Fruit fly (Drosophila melanogaster): Measurements from ENCODE around the gene Rpt2.

The Rpt2 gene

DNA sequence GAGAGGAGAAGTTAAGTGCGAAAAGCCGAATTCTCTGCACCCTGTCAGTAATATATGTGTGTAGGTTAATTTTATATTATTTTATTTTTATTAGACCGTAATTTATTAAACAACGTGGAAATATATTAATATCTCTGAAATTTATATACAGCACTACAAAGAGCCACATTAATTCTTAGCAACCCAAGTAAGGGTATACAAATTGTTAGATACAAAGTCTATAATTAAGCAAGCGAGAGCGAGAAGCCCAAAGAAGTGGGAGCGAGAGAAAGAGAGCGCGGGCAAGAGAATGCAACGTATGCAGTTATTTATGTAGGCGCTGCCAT, 44.3 kb downstream of the Rpt2 start (continued):
- peak; percentile 95 for TF ChIP-seq unpg (GFP tag; optimal IDR thresholded peaks at IDR 0.05)
- TF ChIP-seq pzg (GFP tag; optimal IDR thresholded peaks at IDR 0.05): no peak
- TF ChIP-seq Fer2 (tag; optimal IDR thresholded peaks at IDR 0.05): peak; percentile 74
- no peak for TF ChIP-seq Doc3 (GFP tag; IDR thresholded peaks at IDR 0.05; ENCODE audit: partially characterized antibody)
- peak; percentile 85 for TF ChIP-seq CG10462 (GFP tag; optimal IDR thresholded peaks at IDR 0.05)
- TF ChIP-seq Aef1 (GFP tag; IDR thresholded peaks at IDR 0.05): peak; percentile 86
- peak; percentile 58; the same call in 1 of the 3 replicates for TF ChIP-seq CG6175 (GFP tag; IDR thresholded peaks at IDR 0.05)
- no peak for TF ChIP-seq pita (GFP tag; optimal IDR thresholded peaks at IDR 0.05)
- no peak for TF ChIP-seq Dip3 (GFP tag; optimal IDR thresholded peaks at IDR 0.05)
- TF ChIP-seq CG2199 (GFP tag; IDR thresholded peaks at IDR 0.05): peak; percentile 47; the same call in 1 of the 3 replicates
- no peak for TF ChIP-seq zfh2 (GFP tag; optimal IDR thresholded peaks at IDR 0.05)
- TF ChIP-seq Sin3A (optimal IDR thresholded peaks at IDR 0.05): no peak
- no peak for TF ChIP-seq CG1792 (GFP tag; optimal IDR thresholded peaks at IDR 0.05)
- peak; percentile 92 for TF ChIP-seq CG1024 (GFP tag; IDR thresholded peaks at IDR 0.05)
- TF ChIP-seq luna (GFP tag; optimal IDR thresholded peaks at IDR 0.05): no peak
- peak; percentile 92 for TF ChIP-seq Sox100B (GFP tag; optimal IDR thresholded peaks at IDR 0.05)
- TF ChIP-seq CG14965 (GFP tag; optimal IDR thresholded peaks at IDR 0.05; ENCODE audit: borderline replicate concordance): no peak
- TF ChIP-seq D19B (GFP tag; optimal IDR thresholded peaks at IDR 0.05): peak; percentile 41
- peak; percentile 11 for TF ChIP-seq HLH54F (GFP tag; optimal IDR thresholded peaks at IDR 0.05)
- peak; percentile 97 for TF ChIP-seq CG8388 (GFP tag; optimal IDR thresholded peaks at IDR 0.05)
- peak; percentile 54 for TF ChIP-seq al (GFP tag; IDR thresholded peaks at IDR 0.05)
- no peak for TF ChIP-seq CG16813 (GFP tag; IDR thresholded peaks at IDR 0.05; ENCODE audit: partially characterized antibody)
- peak; percentile 76 for TF ChIP-seq fd3F (GFP tag; optimal IDR thresholded peaks at IDR 0.05)
- peak; percentile 60 for TF ChIP-seq CG1647 (GFP tag; optimal IDR thresholded peaks at IDR 0.05)
- peak; percentile 81 for TF ChIP-seq danr (GFP tag; IDR thresholded peaks at IDR 0.05)
- no peak for TF ChIP-seq usp (GFP tag; optimal IDR thresholded peaks at IDR 0.05)
- peak; percentile 25 for TF ChIP-seq CG2120 (GFP tag; optimal IDR thresholded peaks at IDR 0.05)
- TF ChIP-seq CG17568 (GFP tag; optimal IDR thresholded peaks at IDR 0.05): peak; percentile 82
- TF ChIP-seq NC2α (GFP tag; optimal IDR thresholded peaks at IDR 0.05): peak; percentile 23
- no peak for TF ChIP-seq grn (GFP tag; optimal IDR thresholded peaks at IDR 0.05)
- peak; percentile 72 for TF ChIP-seq YL-1 (GFP tag; optimal IDR thresholded peaks at IDR 0.05)
- TF ChIP-seq CG2875 (GFP tag; optimal IDR thresholded peaks at IDR 0.05): peak; percentile 95
- peak; percentile 42 for TF ChIP-seq Camta (GFP tag; optimal IDR thresholded peaks at IDR 0.05)
- TF ChIP-seq her (GFP tag; optimal IDR thresholded peaks at IDR 0.05): no peak
- peak; percentile 72 for TF ChIP-seq CG3281 (GFP tag; optimal IDR thresholded peaks at IDR 0.05)
- no peak for TF ChIP-seq unc-4 (GFP tag; IDR thresholded peaks at IDR 0.05; ENCODE audit: partially characterized antibody)
- peak; percentile 98 for TF ChIP-seq CG18262 (tag; optimal IDR thresholded peaks at IDR 0.05)
- peak; percentile 69; the same call in 2 of the 3 replicates for TF ChIP-seq jigr1 (GFP tag; IDR thresholded peaks at IDR 0.05)
- TF ChIP-seq emc (GFP tag; optimal IDR thresholded peaks at IDR 0.05): no peak
- no peak for TF ChIP-seq CG3163 (GFP tag; optimal IDR thresholded peaks at IDR 0.05)
- TF ChIP-seq salm (tag; optimal IDR thresholded peaks at IDR 0.05): peak; percentile 89
- TF ChIP-seq fu2 (GFP tag; optimal IDR thresholded peaks at IDR 0.05): no peak
- no peak for TF ChIP-seq CG4282 (GFP tag; optimal IDR thresholded peaks at IDR 0.05)
- peak; percentile 93 for TF ChIP-seq CG11504 (tag; optimal IDR thresholded peaks at IDR 0.05)
- no peak for TF ChIP-seq CG7963 (GFP tag; IDR thresholded peaks at IDR 0.05; ENCODE audit: partially characterized antibody)
- TF ChIP-seq kah (GFP tag; optimal IDR thresholded peaks at IDR 0.05): peak; percentile 81
- peak; percentile 94 for TF ChIP-seq CG7745 (tag; optimal IDR thresholded peaks at IDR 0.05)
- no peak for TF ChIP-seq ab (GFP tag; optimal IDR thresholded peaks at IDR 0.05)
- peak; percentile 86 for TF ChIP-seq seq (GFP tag; IDR thresholded peaks at IDR 0.05)
- no peak for TF ChIP-seq mld (GFP tag; IDR thresholded peaks at IDR 0.05; ENCODE audit: partially characterized antibody)
- peak; percentile 24 for TF ChIP-seq CG13624 (GFP tag; optimal IDR thresholded peaks at IDR 0.05)
- TF ChIP-seq CG8765 (GFP tag; IDR thresholded peaks at IDR 0.05): peak; percentile 83

Measured in whole organism, embryonic.